Fruit fly (Drosophila melanogaster) whole organism, embryonic: Measurements from ENCODE around the gene Ndae1.
A peak's percentile ranks its signal among the peaks of the same experiment; 100 is the strongest.

Source experiments
- Awh ChIP-seq: fragments of 200-800 bp; sonication (Bioruptor generic); IDR thresholded peaks from 2 replicates; pipeline ENCODE4, ENCODE4 v1.3.6; 2022; ENCODE audit warnings: missing biosample characterization, missing genetic modification characterization
- Bteb2 ChIP-seq: fragments of 200-800 bp; sonication (Bioruptor generic); optimal IDR thresholded peaks from 2 replicates; lab custom pipeline; 2016; ENCODE audit warnings: missing biosample characterization, missing genetic modification characterization
- CG11696 ChIP-seq: fragments of 200-800 bp; sonication (Bioruptor generic); IDR thresholded peaks from 2 replicates; pipeline ENCODE4 v1.3.6; 2022; ENCODE audit warnings: missing biosample characterization, missing genetic modification characterization
- CG13894 ChIP-seq: fragments of 200-800 bp; sonication (Bioruptor generic); optimal IDR thresholded peaks from 3 replicates; lab custom pipeline; 2018; ENCODE audit warnings: missing biosample characterization, mild to moderate bottlenecking, missing genetic modification characterization, moderate library complexity
- CG14014 ChIP-seq: fragments of 200-800 bp; sonication (Bioruptor generic); IDR thresholded peaks from 2 replicates; pipeline ENCODE4 v1.3.6; 2022; ENCODE audit warnings: missing biosample characterization, missing genetic modification characterization
- CG14441 ChIP-seq: fragments of 200-800 bp; sonication (Bioruptor generic); IDR thresholded peaks from 2 replicates; pipeline ENCODE4 v1.3.6; 2022; ENCODE audit warnings: missing biosample characterization, missing genetic modification characterization
- CG15011 ChIP-seq: fragments of 200-800 bp; sonication (Bioruptor generic); optimal IDR thresholded peaks from 3 replicates; lab custom pipeline; 2018; ENCODE audit warnings: missing biosample characterization, mild to moderate bottlenecking, missing genetic modification characterization
- CG15269 ChIP-seq: fragments of 200-800 bp; sonication (Bioruptor generic); optimal IDR thresholded peaks from 2 replicates; lab custom pipeline; 2018; ENCODE audit warnings: missing biosample characterization, mild to moderate bottlenecking, missing genetic modification characterization, moderate library complexity
- CG17186 ChIP-seq: fragments of 200-800 bp; sonication (Bioruptor generic); optimal IDR thresholded peaks from 3 replicates; lab custom pipeline; 2017; ENCODE audit warnings: missing biosample characterization, missing genetic modification reagents, missing genetic modification characterization
- CG1792 ChIP-seq: fragments of 200-800 bp; sonication (Bioruptor generic); optimal IDR thresholded peaks from 2 replicates; lab custom pipeline; 2016; ENCODE audit warnings: missing biosample characterization, missing genetic modification characterization
- CG2129 ChIP-seq: fragments of 200-800 bp; sonication (Bioruptor generic); IDR thresholded peaks from 2 replicates; pipeline ENCODE4 v1.3.6; 2022; ENCODE audit warnings: missing biosample characterization, missing genetic modification characterization; ENCODE audit not compliant: partially characterized antibody
- CG3065 ChIP-seq: fragments of 200-800 bp; sonication (Bioruptor generic); optimal IDR thresholded peaks from 2 replicates; lab custom pipeline; 2016; ENCODE audit warnings: missing biosample characterization, missing genetic modification characterization
- CG3726 ChIP-seq: fragments of 200-800 bp; sonication (Bioruptor generic); IDR thresholded peaks from 3 replicates; pipeline ENCODE4, ENCODE4 v1.3.6; 2022; ENCODE audit warnings: missing biosample characterization, missing genetic modification characterization
- CG42726 ChIP-seq: fragments of 200-800 bp; sonication (Bioruptor generic); IDR thresholded peaks from 2 replicates; pipeline ENCODE4 v1.3.6; 2022; ENCODE audit warnings: missing biosample characterization, missing genetic modification characterization; ENCODE audit not compliant: partially characterized antibody
- CG6813 ChIP-seq: fragments of 200-800 bp; sonication (Bioruptor generic); optimal IDR thresholded peaks from 2 replicates; lab custom pipeline; 2017; ENCODE audit warnings: missing biosample characterization, missing genetic modification characterization, mild to moderate bottlenecking, moderate library complexity, missing genetic modification reagents
- CG7963 ChIP-seq: fragments of 200-800 bp; sonication (Bioruptor generic); IDR thresholded peaks from 3 replicates; pipeline ENCODE4 v1.3.6; 2022; ENCODE audit warnings: missing biosample characterization, missing genetic modification characterization; ENCODE audit not compliant: partially characterized antibody
- CG8089 ChIP-seq: fragments of 200-800 bp; sonication (Bioruptor generic); optimal IDR thresholded peaks from 3 replicates; lab custom pipeline; 2016; ENCODE audit warnings: missing biosample characterization, missing genetic modification characterization
- Camta ChIP-seq: fragments of 200-800 bp; sonication (Bioruptor generic); optimal IDR thresholded peaks from 2 replicates; lab custom pipeline; 2016; ENCODE audit warnings: missing biosample characterization, missing genetic modification characterization
- Doc3 ChIP-seq: fragments of 200-800 bp; sonication (Bioruptor generic); IDR thresholded peaks from 3 replicates; pipeline ENCODE4 v1.3.6; 2022; ENCODE audit warnings: missing biosample characterization, missing genetic modification characterization; ENCODE audit not compliant: partially characterized antibody
- Dref ChIP-seq: fragments of 200-800 bp; sonication (Bioruptor generic); IDR thresholded peaks from 2 replicates; pipeline ENCODE4 v1.3.6; 2022; ENCODE audit warnings: missing biosample characterization, missing genetic modification characterization
- HLH3B ChIP-seq: fragments of 200-800 bp; sonication (Bioruptor generic); IDR thresholded peaks from 2 replicates; pipeline ENCODE4 v1.3.6; 2022; ENCODE audit warnings: missing biosample characterization, missing genetic modification characterization
- HLHmδ ChIP-seq: fragments of 200-800 bp; sonication (Bioruptor generic); optimal IDR thresholded peaks from 2 replicates; lab custom pipeline; 2018; ENCODE audit warnings: missing biosample characterization, mild to moderate bottlenecking, missing genetic modification characterization, moderate library complexity
- HmgD ChIP-seq: fragments of 200-800 bp; sonication (Bioruptor generic); optimal IDR thresholded peaks from 3 replicates; lab custom pipeline; 2016; ENCODE audit warnings: missing biosample characterization, missing genetic modification characterization
- Hmr ChIP-seq: fragments of 200-800 bp; sonication (Bioruptor generic); optimal IDR thresholded peaks from 3 replicates; lab custom pipeline; 2017; ENCODE audit warnings: mild to moderate bottlenecking, missing biosample characterization, missing genetic modification reagents, missing genetic modification characterization
- Hr51 ChIP-seq, 2 experiments: fragments of 200-800 bp; sonication (Bioruptor generic); optimal IDR thresholded peaks; 2 replicates in 1 of 2; 3 replicates in 1 of 2; lab custom pipeline; 2016 to 2018; ENCODE audit warnings: missing biosample characterization in 2 of 2, missing genetic modification characterization in 2 of 2, mild to moderate bottlenecking in 1 of 2, moderate library complexity in 1 of 2
- Nf-YA ChIP-seq: fragments of 200-800 bp; sonication (Bioruptor generic); IDR thresholded peaks from 2 replicates; pipeline ENCODE4 v1.3.6; 2022; ENCODE audit warnings: missing biosample characterization, missing genetic modification characterization
- Oli ChIP-seq: fragments of 200-800 bp; sonication (Bioruptor generic); optimal IDR thresholded peaks from 2 replicates; lab custom pipeline; 2018; ENCODE audit warnings: missing biosample characterization, mild to moderate bottlenecking, missing genetic modification characterization, moderate library complexity
- PHDP ChIP-seq: fragments of 200-800 bp; sonication (Bioruptor generic); optimal IDR thresholded peaks from 3 replicates; lab custom pipeline; 2018; ENCODE audit warnings: missing biosample characterization, mild to moderate bottlenecking, missing genetic modification characterization, moderate library complexity
- Side ChIP-seq: fragments of 200-800 bp; sonication (Bioruptor generic); optimal IDR thresholded peaks from 2 replicates; lab custom pipeline; 2016; ENCODE audit warnings: missing biosample characterization, missing genetic modification characterization
- TFAM ChIP-seq: fragments of 200-800 bp; sonication (Bioruptor generic); optimal IDR thresholded peaks from 2 replicates; lab custom pipeline; 2017; ENCODE audit warnings: missing biosample characterization, missing genetic modification characterization, inconsistent platforms
- Trl ChIP-seq, 3 experiments: fragments of >200 bp in 2 of 3; fragments of 200-800 bp in 1 of 3; sonication (Bioruptor generic) in 1 of 3; optimal IDR thresholded peaks; 2 replicates in 1 of 3; 3 replicates in 2 of 3; lab custom pipeline; 2016 to 2017; ENCODE audit warnings: missing biosample characterization in 1 of 3, missing genetic modification characterization in 1 of 3
- Xrp1 ChIP-seq: fragments of 200-800 bp; sonication (Bioruptor generic); IDR thresholded peaks from 2 replicates; pipeline ENCODE4 v1.3.6; 2022; ENCODE audit warnings: missing biosample characterization, missing genetic modification characterization
- ab ChIP-seq: fragments of 200-800 bp; sonication (Bioruptor generic); optimal IDR thresholded peaks from 2 replicates; lab custom pipeline; 2016; ENCODE audit warnings: missing biosample characterization, missing genetic modification characterization
- ara ChIP-seq: fragments of 200-800 bp; sonication (Bioruptor generic); IDR thresholded peaks from 2 replicates; pipeline ENCODE4 v1.3.6; 2022; ENCODE audit warnings: missing biosample characterization, missing genetic modification characterization
- btn ChIP-seq: fragments of 200-800 bp; sonication (Bioruptor generic); optimal IDR thresholded peaks from 2 replicates; lab custom pipeline; 2016; ENCODE audit warnings: missing biosample characterization, missing genetic modification characterization
- caup ChIP-seq: fragments of 200-800 bp; sonication (Bioruptor generic); optimal IDR thresholded peaks from 3 replicates; lab custom pipeline; 2017; ENCODE audit warnings: missing biosample characterization, mild to moderate bottlenecking, missing genetic modification characterization, moderate library complexity; ENCODE audit not compliant: severe bottlenecking
- crol ChIP-seq: fragments of 200-800 bp; sonication (Bioruptor generic); IDR thresholded peaks from 2 replicates; pipeline ENCODE4 v1.3.6; 2022; ENCODE audit warnings: missing biosample characterization, missing genetic modification characterization
- fd3F ChIP-seq: fragments of 200-800 bp; sonication (Bioruptor generic); optimal IDR thresholded peaks from 2 replicates; lab custom pipeline; 2018; ENCODE audit warnings: missing biosample characterization, mild to moderate bottlenecking, missing genetic modification characterization, moderate library complexity
- fu2 ChIP-seq: fragments of 200-800 bp; sonication (Bioruptor generic); optimal IDR thresholded peaks from 2 replicates; lab custom pipeline; 2016; ENCODE audit warnings: missing biosample characterization, missing genetic modification characterization
- hb ChIP-seq: fragments of 200-800 bp; sonication (Bioruptor generic); IDR thresholded peaks from 3 replicates; pipeline ENCODE4 v1.3.6; 2022; ENCODE audit warnings: missing biosample characterization, missing genetic modification characterization; ENCODE audit not compliant: partially characterized antibody
- lov ChIP-seq, 2 experiments: fragments of 200-800 bp in 1 of 2; fragments of >200 bp in 1 of 2; sonication (Bioruptor generic) in 1 of 2; IDR thresholded peaks in 1 of 2; optimal IDR thresholded peaks in 1 of 2; 2 replicates in 1 of 2; 3 replicates in 1 of 2; pipeline versions ENCODE4 v1.3.6 to Lab custom; 2017 to 2022; ENCODE audit warnings: missing biosample characterization in 1 of 2, missing genetic modification characterization in 1 of 2
- pan ChIP-seq, 4 experiments: fragments of >200 bp in 3 of 4; fragments of 200-800 bp in 1 of 4; sonication (Bioruptor generic) in 1 of 4; optimal IDR thresholded peaks in 3 of 4; IDR thresholded peaks in 1 of 4; 2 replicates each; pipeline versions ENCODE4 v1.3.6 to Lab custom; 2017 to 2022; ENCODE audit warnings: missing biosample characterization in 2 of 4, missing genetic modification characterization in 2 of 4, mixed read lengths in 1 of 4
- phol ChIP-seq: fragments of 200-800 bp; sonication (Bioruptor generic); optimal IDR thresholded peaks from 3 replicates; lab custom pipeline; 2018; ENCODE audit warnings: missing biosample characterization, mild to moderate bottlenecking, missing genetic modification characterization, moderate library complexity
- slp2 ChIP-seq: fragments of 200-800 bp; sonication (Bioruptor generic); optimal IDR thresholded peaks from 2 replicates; lab custom pipeline; 2016; ENCODE audit warnings: missing biosample characterization, missing genetic modification characterization
- ssp ChIP-seq: fragments of 200-800 bp; sonication (Bioruptor generic); IDR thresholded peaks from 2 replicates; pipeline ENCODE4 v1.3.6; 2022; ENCODE audit warnings: missing biosample characterization, missing genetic modification characterization
- trh ChIP-seq: fragments of 200-800 bp; sonication (Bioruptor generic); optimal IDR thresholded peaks from 2 replicates; lab custom pipeline; 2016; ENCODE audit warnings: missing biosample characterization, missing genetic modification characterization
- z ChIP-seq: fragments of 200-800 bp; sonication (Bioruptor generic); IDR thresholded peaks from 3 replicates; pipeline ENCODE4 v1.3.6; 2022; ENCODE audit warnings: missing biosample characterization, missing genetic modification characterization
- zf30C ChIP-seq: fragments of 200-800 bp; sonication (Bioruptor generic); optimal IDR thresholded peaks from 3 replicates; lab custom pipeline; 2018; ENCODE audit warnings: missing biosample characterization, mild to moderate bottlenecking, missing genetic modification characterization

Ndae1 gene

DNA sequence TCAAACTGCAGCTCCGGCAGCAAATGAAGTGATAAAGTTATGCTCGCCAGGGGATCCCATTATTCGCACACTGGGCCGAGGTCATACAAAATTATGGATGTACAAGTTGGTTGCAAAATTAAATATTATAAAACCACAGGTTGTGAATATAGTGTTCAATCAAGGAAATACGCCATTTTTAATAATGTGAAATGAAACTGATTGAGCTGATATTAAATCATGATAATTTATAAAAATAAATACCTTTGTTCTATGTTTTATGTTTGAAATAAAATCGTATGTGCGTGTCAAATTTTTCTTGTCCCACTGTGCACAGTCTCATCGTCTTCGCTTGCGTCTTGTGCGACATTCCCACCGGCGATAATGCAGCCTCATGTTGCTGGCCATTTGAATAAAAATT is 46.8 kb upstream of the Ndae1 start (continued):
- no peak for TF ChIP-seq zf30C (GFP tag; lab: Kevin White, UChicago)
- TF ChIP-seq Camta (GFP tag; lab: Kevin White, UChicago), result peak; percentile 64
- no peak for TF ChIP-seq CG13894
- TF ChIP-seq CG14014, result peak; percentile 50; the same call in 1 of the 2 replicates
- peak; percentile 40; the same call in 1 of the 2 replicates for TF ChIP-seq ssp (GFP tag; lab: Robert Waterston, UW)
- no peak for TF ChIP-seq CG2129 (GFP tag; lab: Robert Waterston, UW)
- no peak for TF ChIP-seq CG1792 (GFP tag; lab: Kevin White, UChicago)
- peak; percentile 80; the same call in 2 of the 3 replicates for TF ChIP-seq CG3726 (GFP tag; lab: Robert Waterston, UW)
- TF ChIP-seq CG15011 (GFP tag; lab: Kevin White, UChicago), result peak; percentile 40
- peak; percentile 57 for TF ChIP-seq CG3065 (GFP tag; lab: Kevin White, UChicago)
- TF ChIP-seq Xrp1 (GFP tag; lab: Robert Waterston, UW), result peak; percentile 92
- peak; percentile 69 for TF ChIP-seq PHDP (tag; lab: Kevin White, UChicago)
- no peak for TF ChIP-seq Awh (GFP tag; lab: Robert Waterston, UW)
- peak; percentile 29 for TF ChIP-seq btn (GFP tag; lab: Kevin White, UChicago)
- no peak for TF ChIP-seq lov (optimal IDR thresholded peaks at IDR 0.05; lab: Kevin White, UChicago)
- TF ChIP-seq lov (GFP tag; IDR thresholded peaks at IDR 0.05; lab: Robert Waterston, UW), result 0 out of 3 replicates have a peak, but pooled peaks have one; percentile 45
- peak; percentile 7 for TF ChIP-seq Hmr (GFP tag; lab: Kevin White, UChicago)
- TF ChIP-seq Nf-YA (GFP tag; lab: Robert Waterston, UW), result peak; percentile 51; the same call in 1 of the 2 replicates
- no peak for TF ChIP-seq crol (GFP tag; lab: Robert Waterston, UW)
- TF ChIP-seq CG6813, result peak; percentile 73
- no peak for TF ChIP-seq Dref (GFP tag; lab: Robert Waterston, UW)
- TF ChIP-seq fd3F (GFP tag; lab: Kevin White, UChicago), result no peak
- no peak for TF ChIP-seq pan (optimal IDR thresholded peaks at IDR 0.05; lab: Kevin White, UChicago)
- TF ChIP-seq pan (GFP tag; optimal IDR thresholded peaks at IDR 0.05 in 1 of 2, IDR thresholded peaks at IDR 0.05 in 1 of 2), result peak in 1 of 2 experiments; percentile 66
- peak; percentile 65 for TF ChIP-seq CG15269 (tag; lab: Kevin White, UChicago)
- TF ChIP-seq Trl (optimal IDR thresholded peaks at IDR 0.05; lab: Kevin White, UChicago), result no peak
- TF ChIP-seq Trl (GFP tag; optimal IDR thresholded peaks at IDR 0.05; lab: Kevin White, UChicago), result peak; percentile 37
- TF ChIP-seq CG8089 (GFP tag; lab: Kevin White, UChicago), result no peak
- TF ChIP-seq CG7963 (GFP tag; lab: Robert Waterston, UW), result no peak
- no peak for TF ChIP-seq CG42726 (GFP tag; lab: Robert Waterston, UW)
- TF ChIP-seq HmgD (GFP tag; lab: Kevin White, UChicago), result no peak
- TF ChIP-seq fu2 (GFP tag; lab: Kevin White, UChicago), result no peak
- TF ChIP-seq Bteb2 (GFP tag; lab: Kevin White, UChicago), result no peak
- peak; percentile 83 for TF ChIP-seq Oli (tag; lab: Kevin White, UChicago)
- TF ChIP-seq HLHmδ (GFP tag; lab: Kevin White, UChicago), result no peak
- peak; percentile 90 for TF ChIP-seq phol (tag; lab: Kevin White, UChicago)
- no peak for TF ChIP-seq hb
- peak; percentile 42; the same call in 1 of the 2 replicates for TF ChIP-seq CG11696 (GFP tag; lab: Robert Waterston, UW)
- TF ChIP-seq TFAM (GFP tag; lab: Kevin White, UChicago), result no peak
- peak in 1 of 2 experiments; percentile 83 for TF ChIP-seq Hr51 (GFP tag; optimal IDR thresholded peaks at IDR 0.05; lab: Kevin White, UChicago)
- peak; percentile 75 for TF ChIP-seq ara (GFP tag; lab: Robert Waterston, UW)
- TF ChIP-seq CG14441 (GFP tag; lab: Robert Waterston, UW), result peak; percentile 60; the same call in 1 of the 2 replicates
- no peak for TF ChIP-seq ab
- TF ChIP-seq HLH3B (GFP tag; lab: Robert Waterston, UW), result peak; percentile 62
- TF ChIP-seq Side (GFP tag; lab: Kevin White, UChicago), result peak; percentile 26
- TF ChIP-seq slp2 (GFP tag; lab: Kevin White, UChicago), result peak; percentile 11
- TF ChIP-seq caup, result no peak
- peak; percentile 25 for TF ChIP-seq trh (GFP tag; lab: Kevin White, UChicago)
- TF ChIP-seq CG17186 (GFP tag; lab: Kevin White, UChicago), result peak; percentile 3
- 0 out of 3 replicates have a peak, but pooled peaks have one; percentile 34 for TF ChIP-seq z (GFP tag; lab: Robert Waterston, UW)
- no peak for TF ChIP-seq Doc3 (GFP tag; lab: Robert Waterston, UW)
